Fruit fly (Drosophila melanogaster) whole organism, embryonic: Measurements from ENCODE around the gene RpS15Aa.

Source experiments
- C15 ChIP-seq: fragments of 200-800 bp; sonication (Bioruptor generic); IDR thresholded peaks from 3 replicates; pipeline ENCODE4 v1.3.6; 2022; ENCODE audit warnings: missing biosample characterization, missing genetic modification characterization
- CG10462 ChIP-seq: fragments of 200-800 bp; sonication (Bioruptor generic); optimal IDR thresholded peaks from 2 replicates; lab custom pipeline; 2016; ENCODE audit warnings: missing biosample characterization, missing genetic modification characterization
- CG11504 ChIP-seq: fragments of 200-800 bp; sonication (Bioruptor generic); optimal IDR thresholded peaks from 3 replicates; lab custom pipeline; 2019; ENCODE audit warnings: missing biosample characterization, mild to moderate bottlenecking, missing genetic modification characterization, moderate library complexity
- CG12104 ChIP-seq: fragments of 200-800 bp; sonication (Bioruptor generic); optimal IDR thresholded peaks from 3 replicates; lab custom pipeline; 2016; ENCODE audit warnings: missing biosample characterization, missing genetic modification characterization
- CG12236 ChIP-seq: fragments of 200-800 bp; sonication (Bioruptor generic); optimal IDR thresholded peaks from 2 replicates; lab custom pipeline; 2016; ENCODE audit warnings: missing biosample characterization, missing genetic modification characterization
- CG12299 ChIP-seq: fragments of 200-800 bp; sonication (Bioruptor generic); optimal IDR thresholded peaks from 2 replicates; lab custom pipeline; 2018; ENCODE audit warnings: missing biosample characterization, mild to moderate bottlenecking, missing genetic modification characterization
- CG13424 ChIP-seq: fragments of 200-800 bp; sonication (Bioruptor generic); optimal IDR thresholded peaks from 2 replicates; lab custom pipeline; 2019; ENCODE audit warnings: missing biosample characterization, mild to moderate bottlenecking, missing genetic modification characterization, moderate library complexity
- CG13894 ChIP-seq: fragments of 200-800 bp; sonication (Bioruptor generic); optimal IDR thresholded peaks from 3 replicates; lab custom pipeline; 2018; ENCODE audit warnings: missing biosample characterization, mild to moderate bottlenecking, missing genetic modification characterization, moderate library complexity
- CG14860 ChIP-seq: fragments of 200-800 bp; sonication (Bioruptor generic); IDR thresholded peaks from 3 replicates; pipeline ENCODE4 v1.3.6; 2022; ENCODE audit warnings: missing biosample characterization, missing genetic modification characterization; ENCODE audit not compliant: partially characterized antibody
- CG1647 ChIP-seq: fragments of 200-800 bp; sonication (Bioruptor generic); optimal IDR thresholded peaks from 3 replicates; lab custom pipeline; 2016; ENCODE audit warnings: missing biosample characterization, missing genetic modification characterization
- CG17802 ChIP-seq: fragments of 200-800 bp; sonication (Bioruptor generic); optimal IDR thresholded peaks from 2 replicates; lab custom pipeline; 2018; ENCODE audit warnings: missing biosample characterization, mild to moderate bottlenecking, missing genetic modification characterization, moderate library complexity
- CG17912 ChIP-seq: fragments of 200-800 bp; sonication (Bioruptor generic); optimal IDR thresholded peaks from 2 replicates; lab custom pipeline; 2018; ENCODE audit warnings: missing biosample characterization, mild to moderate bottlenecking, missing genetic modification characterization
- CG3281 ChIP-seq: fragments of 200-800 bp; sonication (Bioruptor generic); optimal IDR thresholded peaks from 3 replicates; lab custom pipeline; 2017; ENCODE audit warnings: missing biosample characterization, mild to moderate bottlenecking, missing genetic modification characterization
- CG5180 ChIP-seq: fragments of 200-800 bp; sonication (Bioruptor generic); optimal IDR thresholded peaks from 3 replicates; lab custom pipeline; 2017; ENCODE audit warnings: missing biosample characterization, missing genetic modification characterization, mild to moderate bottlenecking, moderate library complexity, missing genetic modification reagents
- CG7357 ChIP-seq: fragments of 200-800 bp; sonication (Bioruptor generic); IDR thresholded peaks from 3 replicates; pipeline ENCODE4 v1.3.6; 2022; ENCODE audit warnings: missing biosample characterization, missing genetic modification characterization
- CG8944 ChIP-seq: fragments of 200-800 bp; sonication (Bioruptor generic); optimal IDR thresholded peaks from 3 replicates; lab custom pipeline; 2016; ENCODE audit warnings: missing biosample characterization, missing genetic modification characterization
- CHES-1-like ChIP-seq: fragments of 200-800 bp; sonication (Bioruptor generic); optimal IDR thresholded peaks from 2 replicates; lab custom pipeline; 2016; ENCODE audit warnings: missing biosample characterization, missing genetic modification characterization
- Chrac-16 ChIP-seq: fragments of 200-800 bp; sonication (Bioruptor generic); optimal IDR thresholded peaks from 3 replicates; lab custom pipeline; 2016; ENCODE audit warnings: missing biosample characterization, missing genetic modification characterization
- CkIIα-i1 ChIP-seq: fragments of 200-800 bp; sonication (Bioruptor generic); IDR thresholded peaks from 2 replicates; pipeline ENCODE4 v1.3.6; 2022; ENCODE audit warnings: missing biosample characterization, missing genetic modification characterization
- Dbx ChIP-seq: fragments of 200-800 bp; sonication (Bioruptor generic); IDR thresholded peaks from 3 replicates; pipeline ENCODE4 v1.3.6; 2022; ENCODE audit warnings: missing biosample characterization, missing genetic modification characterization
- Dek ChIP-seq: fragments of 200-800 bp; sonication (Bioruptor generic); optimal IDR thresholded peaks from 3 replicates; lab custom pipeline; 2019; ENCODE audit warnings: missing biosample characterization, mild to moderate bottlenecking, missing genetic modification characterization, moderate library complexity
- Dip3 ChIP-seq: fragments of 200-800 bp; sonication (Bioruptor generic); optimal IDR thresholded peaks from 3 replicates; lab custom pipeline; 2016; ENCODE audit warnings: missing biosample characterization, missing genetic modification characterization
- HmgD ChIP-seq: fragments of 200-800 bp; sonication (Bioruptor generic); optimal IDR thresholded peaks from 3 replicates; lab custom pipeline; 2016; ENCODE audit warnings: missing biosample characterization, missing genetic modification characterization
- Myb ChIP-seq: fragments of 200-800 bp; sonication (Bioruptor generic); optimal IDR thresholded peaks from 2 replicates; lab custom pipeline; 2016; ENCODE audit warnings: missing biosample characterization, missing genetic modification characterization
- Opbp ChIP-seq: fragments of 200-800 bp; sonication (Bioruptor generic); IDR thresholded peaks from 3 replicates; pipeline ENCODE4 v1.3.6; 2022; ENCODE audit warnings: missing biosample characterization, missing genetic modification characterization; ENCODE audit not compliant: partially characterized antibody
- Sox100B ChIP-seq: fragments of 200-800 bp; sonication (Bioruptor generic); optimal IDR thresholded peaks from 3 replicates; lab custom pipeline; 2018; ENCODE audit warnings: missing biosample characterization, mild to moderate bottlenecking, missing genetic modification characterization
- abd-A ChIP-seq: fragments of 200-800 bp; sonication (Bioruptor generic); optimal IDR thresholded peaks from 3 replicates; lab custom pipeline; 2019; ENCODE audit warnings: missing biosample characterization, mild to moderate bottlenecking, missing genetic modification characterization, moderate library complexity
- bigmax ChIP-seq: fragments of 200-800 bp; sonication (Bioruptor generic); optimal IDR thresholded peaks from 2 replicates; lab custom pipeline; 2018; ENCODE audit warnings: missing biosample characterization, mild to moderate bottlenecking, missing genetic modification characterization
- cato ChIP-seq: fragments of 200-800 bp; sonication (Bioruptor generic); optimal IDR thresholded peaks from 2 replicates; lab custom pipeline; 2016; ENCODE audit warnings: missing biosample characterization, missing genetic modification characterization, borderline replicate concordance
- chm ChIP-seq: fragments of 200-800 bp; sonication (Bioruptor generic); IDR thresholded peaks from 2 replicates; pipeline ENCODE4 v1.3.6; 2022; ENCODE audit warnings: missing biosample characterization, missing genetic modification characterization
- cwo ChIP-seq: fragments of 200-800 bp; sonication (Bioruptor generic); optimal IDR thresholded peaks from 3 replicates; lab custom pipeline; 2017; ENCODE audit warnings: missing biosample characterization, missing genetic modification characterization, mild to moderate bottlenecking, moderate library complexity, missing genetic modification reagents
- da ChIP-seq: fragments of 200-800 bp; sonication (Bioruptor generic); optimal IDR thresholded peaks from 2 replicates; lab custom pipeline; 2016; ENCODE audit warnings: missing biosample characterization, missing genetic modification characterization
- en ChIP-seq: fragments of 200-800 bp; sonication (Bioruptor generic); optimal IDR thresholded peaks from 2 replicates; lab custom pipeline; 2016; ENCODE audit warnings: missing biosample characterization, missing genetic modification characterization
- fd64A ChIP-seq: fragments of 200-800 bp; sonication (Bioruptor generic); optimal IDR thresholded peaks from 3 replicates; lab custom pipeline; 2018; ENCODE audit warnings: missing biosample characterization, mild to moderate bottlenecking, missing genetic modification characterization
- gro ChIP-seq: fragments of 200-800 bp; sonication (Bioruptor generic); optimal IDR thresholded peaks from 2 replicates; lab custom pipeline; 2016; ENCODE audit warnings: missing biosample characterization, missing genetic modification characterization
- kni ChIP-seq: fragments of 200-800 bp; sonication (Bioruptor generic); optimal IDR thresholded peaks from 3 replicates; lab custom pipeline; 2017; ENCODE audit warnings: mild to moderate bottlenecking, missing biosample characterization, missing genetic modification reagents, missing genetic modification characterization
- lab ChIP-seq: fragments of 200-800 bp; sonication (Bioruptor generic); optimal IDR thresholded peaks from 3 replicates; lab custom pipeline; 2017; ENCODE audit warnings: missing biosample characterization, missing genetic modification characterization, mild to moderate bottlenecking, moderate library complexity, missing genetic modification reagents
- nau ChIP-seq: fragments of 200-800 bp; sonication (Bioruptor generic); optimal IDR thresholded peaks from 3 replicates; lab custom pipeline; 2017; ENCODE audit warnings: missing biosample characterization, mild to moderate bottlenecking, missing genetic modification characterization, missing genetic modification reagents
- nerfin-1 ChIP-seq: fragments of 200-800 bp; sonication (Bioruptor generic); optimal IDR thresholded peaks from 3 replicates; lab custom pipeline; 2019; ENCODE audit warnings: missing biosample characterization, mild to moderate bottlenecking, missing genetic modification characterization, moderate library complexity
- nerfin-2 ChIP-seq: fragments of 200-800 bp; sonication (Bioruptor generic); IDR thresholded peaks from 2 replicates; pipeline ENCODE4 v1.3.6; 2022; ENCODE audit warnings: missing biosample characterization, missing genetic modification characterization; ENCODE audit not compliant: partially characterized antibody
- onecut ChIP-seq: fragments of 200-800 bp; sonication (Bioruptor generic); IDR thresholded peaks from 2 replicates; pipeline ENCODE4 v1.3.6; 2022; ENCODE audit warnings: missing biosample characterization, missing genetic modification characterization
- pita ChIP-seq: fragments of 200-800 bp; sonication (Bioruptor generic); optimal IDR thresholded peaks from 2 replicates; lab custom pipeline; 2017; ENCODE audit warnings: missing biosample characterization, mild to moderate bottlenecking, missing genetic modification characterization
- psq ChIP-seq: fragments of 200-800 bp; sonication (Bioruptor generic); optimal IDR thresholded peaks from 2 replicates; lab custom pipeline; 2017; ENCODE audit warnings: missing biosample characterization, missing genetic modification characterization
- ranshi ChIP-seq: fragments of 200-800 bp; sonication (Bioruptor generic); IDR thresholded peaks from 2 replicates; pipeline ENCODE4 v1.3.6; 2022; ENCODE audit warnings: missing biosample characterization, missing genetic modification characterization
- row ChIP-seq: fragments of 200-800 bp; sonication (Bioruptor generic); IDR thresholded peaks from 3 replicates; pipeline ENCODE4 v1.3.6; 2022; ENCODE audit warnings: missing biosample characterization, missing genetic modification characterization
- schlank ChIP-seq: fragments of 200-800 bp; sonication (Bioruptor generic); optimal IDR thresholded peaks from 2 replicates; lab custom pipeline; 2018; ENCODE audit warnings: missing biosample characterization, mild to moderate bottlenecking, missing genetic modification characterization
- sob ChIP-seq: fragments of 200-800 bp; sonication (Bioruptor generic); IDR thresholded peaks from 2 replicates; pipeline ENCODE4 v1.3.6; 2022; ENCODE audit warnings: missing biosample characterization, missing genetic modification characterization
- trh ChIP-seq: fragments of 200-800 bp; sonication (Bioruptor generic); optimal IDR thresholded peaks from 2 replicates; lab custom pipeline; 2016; ENCODE audit warnings: missing biosample characterization, missing genetic modification characterization
- twi ChIP-seq: fragments of 200-800 bp; optimal IDR thresholded peaks from 2 replicates; lab custom pipeline; 2019; ENCODE audit warnings: missing biosample characterization, mild to moderate bottlenecking, missing genetic modification characterization, moderate library complexity
- wek ChIP-seq: fragments of 200-800 bp; sonication (Bioruptor generic); optimal IDR thresholded peaks from 3 replicates; lab custom pipeline; 2018; ENCODE audit warnings: missing biosample characterization, mild to moderate bottlenecking, missing genetic modification characterization, moderate library complexity

Gene RpS15Aa

dm6 chrX:13337454-13337853 is at the start of gene RpS15Aa (continued):
- peak; percentile 69 for TF ChIP-seq CG17802 (tag; lab: Kevin White, UChicago)
- TF ChIP-seq da (GFP tag; lab: Kevin White, UChicago), result peak; percentile 36
- peak; percentile 77 for TF ChIP-seq HmgD (GFP tag; lab: Kevin White, UChicago)
- TF ChIP-seq onecut (GFP tag; lab: Robert Waterston, UW), result peak; percentile 79
- peak; percentile 55 for TF ChIP-seq CG11504
- TF ChIP-seq CHES-1-like (GFP tag; lab: Kevin White, UChicago), result peak; percentile 85
- TF ChIP-seq fd64A (GFP tag; lab: Kevin White, UChicago), result peak; percentile 68
- no peak for TF ChIP-seq CkIIα-i1 (GFP tag; lab: Robert Waterston, UW)
- no peak for TF ChIP-seq CG7357 (GFP tag; lab: Robert Waterston, UW)
- peak; percentile 7 for TF ChIP-seq psq (GFP tag; lab: Kevin White, UChicago)
- peak; percentile 90 for TF ChIP-seq Myb
- peak; percentile 89 for TF ChIP-seq lab
- TF ChIP-seq cwo (GFP tag; lab: Kevin White, UChicago), result no peak
- TF ChIP-seq CG10462 (GFP tag; lab: Kevin White, UChicago), result no peak
- peak; percentile 62 for TF ChIP-seq trh (GFP tag; lab: Kevin White, UChicago)
- peak; percentile 50 for TF ChIP-seq row (GFP tag; lab: Robert Waterston, UW)
- TF ChIP-seq nerfin-1 (tag; lab: Kevin White, UChicago), result peak; percentile 35
- no peak for TF ChIP-seq Chrac-16 (GFP tag; lab: Kevin White, UChicago)
- TF ChIP-seq Dek (tag; lab: Kevin White, UChicago), result peak; percentile 36
- peak; percentile 42 for TF ChIP-seq CG12299 (tag; lab: Kevin White, UChicago)
- TF ChIP-seq CG3281 (GFP tag; lab: Kevin White, UChicago), result peak; percentile 81
- peak; percentile 62 for TF ChIP-seq CG1647
- TF ChIP-seq C15 (GFP tag; lab: Robert Waterston, UW), result peak; percentile 67; the same call in 1 of the 3 replicates
- TF ChIP-seq abd-A, result no peak
- peak; percentile 74 for TF ChIP-seq schlank (tag; lab: Kevin White, UChicago)
- peak; percentile 57 for TF ChIP-seq CG12236
- peak; percentile 37 for TF ChIP-seq CG13424 (tag; lab: Kevin White, UChicago)
- TF ChIP-seq CG5180 (GFP tag; lab: Kevin White, UChicago), result peak; percentile 65
- peak; percentile 55 for TF ChIP-seq CG13894 (tag; lab: Kevin White, UChicago)
- peak; percentile 26 for TF ChIP-seq twi (tag; lab: Kevin White, UChicago)
- peak; percentile 41 for TF ChIP-seq Sox100B (GFP tag; lab: Kevin White, UChicago)
- peak; percentile 63 for TF ChIP-seq Dip3
- peak; percentile 38 for TF ChIP-seq bigmax (GFP tag; lab: Kevin White, UChicago)
- peak; percentile 42 for TF ChIP-seq CG12104 (GFP tag; lab: Kevin White, UChicago)
- peak; percentile 14 for TF ChIP-seq gro (GFP tag; lab: Kevin White, UChicago)
- peak; percentile 76 for TF ChIP-seq Opbp (GFP tag; lab: Robert Waterston, UW)
- TF ChIP-seq nau (GFP tag; lab: Kevin White, UChicago), result peak; percentile 69
- peak; percentile 74 for TF ChIP-seq en
- peak; percentile 91 for TF ChIP-seq chm (GFP tag; lab: Robert Waterston, UW)
- TF ChIP-seq Dbx (GFP tag; lab: Robert Waterston, UW), result peak; percentile 89
- peak; percentile 81 for TF ChIP-seq ranshi (GFP tag; lab: Robert Waterston, UW)
- peak; percentile 32; the same call in 1 of the 2 replicates for TF ChIP-seq nerfin-2
- peak; percentile 83 for TF ChIP-seq CG17912 (GFP tag; lab: Kevin White, UChicago)
- TF ChIP-seq sob (GFP tag; lab: Robert Waterston, UW), result peak; percentile 83
- peak; percentile 58 for TF ChIP-seq CG8944 (GFP tag; lab: Kevin White, UChicago)
- TF ChIP-seq CG14860 (GFP tag; lab: Robert Waterston, UW), result peak; percentile 37; the same call in 2 of the 3 replicates
- peak; percentile 54 for TF ChIP-seq pita (GFP tag; lab: Kevin White, UChicago)
- peak; percentile 79 for TF ChIP-seq kni (GFP tag; lab: Kevin White, UChicago)
- peak; percentile 34 for TF ChIP-seq cato (GFP tag; lab: Kevin White, UChicago)
- peak; percentile 76 for TF ChIP-seq wek
